Worm (Caenorhabditis elegans) whole organism, mixed stage, embryonic: ENCODE measurements around the gene Y57G11C.1130.

Experiments used
- M03D4.4 ChIP-seq: sonication (generic microtip); optimal IDR thresholded peaks from 2 replicates; lab custom pipeline; 2017; ENCODE audit warnings: mild to moderate bottlenecking, missing genetic modification characterization, missing compliant biosample characterization
- bed-3 ChIP-seq: fragments of 200-800 bp; sonication (Bioruptor generic); optimal IDR thresholded peaks from 3 replicates; lab custom pipeline; 2018; ENCODE audit warnings: mild to moderate bottlenecking, missing genetic modification characterization, moderate library complexity, missing compliant biosample characterization
- blmp-1 ChIP-seq: fragments of 150-350 bp; optimal IDR thresholded peaks from 2 replicates; lab custom pipeline; 2014; ENCODE audit warnings: missing biosample characterization, missing genetic modification characterization
- ceh-39 ChIP-seq: fragments of 150-350 bp; optimal IDR thresholded peaks from 2 replicates; lab custom pipeline; 2014; ENCODE audit warnings: missing biosample characterization, missing genetic modification characterization
- ceh-43 ChIP-seq: fragments of 200-800 bp; sonication (Bioruptor generic); optimal IDR thresholded peaks from 2 replicates; lab custom pipeline; 2018; ENCODE audit warnings: mild to moderate bottlenecking, missing genetic modification characterization, moderate library complexity, missing compliant biosample characterization
- ceh-83 ChIP-seq: fragments of 200-800 bp; sonication (Bioruptor generic); optimal IDR thresholded peaks from 2 replicates; lab custom pipeline; 2018; ENCODE audit warnings: mild to moderate bottlenecking, missing genetic modification characterization, missing compliant biosample characterization
- ces-1 ChIP-seq: fragments of 150-350 bp; optimal IDR thresholded peaks from 2 replicates; lab custom pipeline; 2014; ENCODE audit warnings: missing biosample characterization, missing genetic modification reagents, missing genetic modification characterization
- cnd-1 ChIP-seq: fragments of 200-800 bp; sonication (Bioruptor generic); optimal IDR thresholded peaks from 2 replicates; lab custom pipeline; 2018; ENCODE audit warnings: mild to moderate bottlenecking, missing genetic modification characterization, missing compliant biosample characterization
- drap-1 ChIP-seq: fragments of 200-800 bp; sonication (Bioruptor generic); optimal IDR thresholded peaks from 3 replicates; lab custom pipeline; 2018; ENCODE audit warnings: mild to moderate bottlenecking, missing genetic modification characterization, missing compliant biosample characterization
- elt-1 ChIP-seq: sonication (generic microtip); optimal IDR thresholded peaks from 2 replicates; lab custom pipeline; 2017; ENCODE audit warnings: missing genetic modification characterization, mild to moderate bottlenecking, missing compliant biosample characterization, antibody characterized with exemption, moderate library complexity, borderline replicate concordance; ENCODE audit not compliant: insufficient read depth
- elt-3 ChIP-seq: fragments of 150-350 bp; optimal IDR thresholded peaks from 2 replicates; lab custom pipeline; 2014; ENCODE audit warnings: missing biosample characterization, missing genetic modification characterization
- flh-1 ChIP-seq: fragments of 200-800 bp; sonication (Bioruptor generic); optimal IDR thresholded peaks from 2 replicates; lab custom pipeline; 2018; ENCODE audit warnings: mild to moderate bottlenecking, missing genetic modification characterization, moderate library complexity, missing compliant biosample characterization
- ham-2 ChIP-seq: fragments of 200-800 bp; sonication (Bioruptor generic); optimal IDR thresholded peaks from 2 replicates; lab custom pipeline; 2018; ENCODE audit warnings: mild to moderate bottlenecking, missing genetic modification characterization, missing compliant biosample characterization
- hlh-1 ChIP-seq: fragments of 150-350 bp; optimal IDR thresholded peaks from 2 replicates; lab custom pipeline; 2014; ENCODE audit warnings: missing biosample characterization, missing genetic modification reagents, missing genetic modification characterization
- lin-13 ChIP-seq: fragments of 150-350 bp; optimal IDR thresholded peaks from 2 replicates; lab custom pipeline; 2014; ENCODE audit warnings: missing biosample characterization, missing genetic modification characterization
- lin-32 ChIP-seq: fragments of 200-800 bp; sonication (Bioruptor generic); optimal IDR thresholded peaks from 2 replicates; lab custom pipeline; 2018; ENCODE audit warnings: mild to moderate bottlenecking, missing genetic modification characterization, missing compliant biosample characterization
- lsy-2 ChIP-seq: fragments of 150-350 bp; optimal IDR thresholded peaks from 2 replicates; lab custom pipeline; 2014; ENCODE audit warnings: missing biosample characterization, missing genetic modification characterization
- mab-5 ChIP-seq: fragments of 150-350 bp; optimal IDR thresholded peaks from 2 replicates; lab custom pipeline; 2014; ENCODE audit warnings: missing biosample characterization, missing genetic modification characterization
- mep-1 ChIP-seq: fragments of 150-350 bp; optimal IDR thresholded peaks from 2 replicates; lab custom pipeline; 2017; ENCODE audit warnings: missing biosample characterization, missing genetic modification reagents, missing genetic modification characterization, inconsistent platforms
- mls-2 ChIP-seq: sonication (generic microtip); optimal IDR thresholded peaks from 2 replicates; lab custom pipeline; 2016; ENCODE audit warnings: mild to moderate bottlenecking, missing genetic modification characterization, moderate library complexity, missing compliant biosample characterization
- nhr-2 ChIP-seq: fragments of 150-350 bp; optimal IDR thresholded peaks from 2 replicates; lab custom pipeline; 2014; ENCODE audit warnings: missing biosample characterization, missing genetic modification characterization
- nhr-237 ChIP-seq: fragments of 150-350 bp; optimal IDR thresholded peaks from 2 replicates; lab custom pipeline; 2014; ENCODE audit warnings: missing biosample characterization, missing genetic modification characterization
- nhr-28 ChIP-seq: fragments of 150-350 bp; optimal IDR thresholded peaks from 2 replicates; lab custom pipeline; 2014; ENCODE audit warnings: missing biosample characterization, missing genetic modification characterization
- nhr-76 ChIP-seq: sonication (generic microtip); optimal IDR thresholded peaks from 2 replicates; lab custom pipeline; 2017; ENCODE audit warnings: missing biosample characterization, missing genetic modification characterization
- pha-4 ChIP-seq: fragments of 150-350 bp; optimal IDR thresholded peaks from 2 replicates; lab custom pipeline; 2018; ENCODE audit warnings: missing biosample characterization, missing genetic modification reagents, missing genetic modification characterization
- sem-2 ChIP-seq: fragments of 200-800 bp; sonication (Bioruptor generic); optimal IDR thresholded peaks from 2 replicates; lab custom pipeline; 2018; ENCODE audit warnings: mild to moderate bottlenecking, missing genetic modification characterization, missing compliant biosample characterization
- snpc-4 ChIP-seq: fragments of 150-350 bp; optimal IDR thresholded peaks from 2 replicates; lab custom pipeline; 2014; ENCODE audit warnings: missing biosample characterization, missing genetic modification characterization
- sptf-1 ChIP-seq: sonication (generic microtip); optimal IDR thresholded peaks from 2 replicates; lab custom pipeline; 2017; ENCODE audit warnings: mild to moderate bottlenecking, missing genetic modification characterization, moderate library complexity, missing compliant biosample characterization
- tbx-8 ChIP-seq: fragments of 200-800 bp; sonication (Bioruptor generic); optimal IDR thresholded peaks from 2 replicates; lab custom pipeline; 2018; ENCODE audit warnings: mild to moderate bottlenecking, missing genetic modification characterization, moderate library complexity, missing compliant biosample characterization
- unc-120 ChIP-seq: sonication (generic microtip); optimal IDR thresholded peaks from 2 replicates; lab custom pipeline; 2017; ENCODE audit warnings: missing genetic modification characterization, missing compliant biosample characterization; ENCODE audit not compliant: poor library complexity, severe bottlenecking
- unc-39 ChIP-seq: fragments of 150-350 bp; optimal IDR thresholded peaks from 2 replicates; lab custom pipeline; 2014; ENCODE audit warnings: missing biosample characterization, missing genetic modification characterization
- unc-62 ChIP-seq: fragments of 150-350 bp; optimal IDR thresholded peaks from 2 replicates; lab custom pipeline; 2014; ENCODE audit warnings: missing biosample characterization, missing genetic modification reagents, missing genetic modification characterization
- zip-8 ChIP-seq: fragments of 150-350 bp; optimal IDR thresholded peaks from 2 replicates; lab custom pipeline; 2014; ENCODE audit warnings: missing biosample characterization, missing genetic modification characterization
- ztf-11 ChIP-seq: fragments of 150-350 bp; optimal IDR thresholded peaks from 2 replicates; lab custom pipeline; 2014; ENCODE audit warnings: missing biosample characterization, missing genetic modification characterization

Y57G11C.1130 gene

DNA sequence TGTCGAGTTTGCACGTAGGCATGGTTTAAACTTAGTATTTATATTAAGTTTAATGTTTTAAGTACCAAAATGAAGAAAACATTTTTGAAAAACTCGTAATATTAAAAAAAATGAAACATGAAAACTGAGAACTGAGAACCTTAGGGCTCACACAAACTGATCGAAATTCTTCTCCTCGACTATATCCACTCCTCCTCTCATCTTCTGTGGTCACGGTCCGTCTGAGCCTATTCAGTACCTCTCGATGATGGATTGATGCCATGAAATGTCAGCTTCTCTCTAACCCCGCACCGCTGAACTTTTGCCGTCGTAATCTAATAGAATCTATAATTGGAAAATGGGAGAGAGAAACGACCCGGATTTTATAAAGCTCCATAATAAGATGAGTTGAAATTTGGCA is 2.2 kb downstream of the Y57G11C.1130 start, which contains the start of gene nlp-56:
nlp-56 (minus strand) TSS at position 257 of the 400 bp plus-strand sequence.
- peak; percentile 37 for TF ChIP-seq ces-1 (GFP tag; lab: Kevin White, UChicago)
- TF ChIP-seq sem-2 = no peak

DNA sequence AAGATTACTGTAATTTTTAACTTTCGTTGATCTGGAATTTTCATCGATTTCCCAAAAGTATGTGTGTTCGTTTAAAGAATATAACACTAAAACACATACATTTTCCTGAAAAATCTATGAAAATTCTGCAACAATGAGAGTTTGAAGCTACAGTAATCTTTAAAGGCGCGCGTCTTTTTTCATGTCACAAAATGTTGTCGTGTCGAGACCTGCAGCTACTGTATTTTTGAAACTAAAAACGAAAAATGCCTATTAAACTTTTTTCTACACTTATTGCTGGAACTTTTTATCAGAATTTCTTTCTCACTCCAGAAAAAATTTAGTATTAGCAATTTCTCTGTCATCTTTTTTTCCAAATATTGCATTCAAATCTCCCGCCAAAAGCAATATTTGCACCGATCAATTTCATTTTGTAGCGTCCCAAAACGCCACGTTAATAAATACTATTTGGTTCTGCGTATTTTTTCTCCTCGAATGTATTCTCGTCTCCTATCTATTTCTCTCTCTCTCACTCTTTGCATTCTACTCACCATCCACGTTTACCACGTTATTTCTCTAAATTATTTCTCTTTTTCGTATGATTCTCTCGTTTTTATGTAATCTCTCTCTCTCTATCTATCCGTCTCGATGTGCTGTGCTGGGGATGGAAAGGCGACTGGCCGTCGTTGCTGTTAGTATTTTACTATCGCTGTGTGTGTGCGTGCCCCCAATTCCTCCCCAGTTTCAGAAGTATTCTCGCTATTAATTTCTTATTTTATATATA is 4.2 kb downstream of the Y57G11C.1130 start, which contains the start of gene melo-1:
melo-1 (plus strand) TSS at position 658 of the 763 bp plus-strand sequence.
- TF ChIP-seq ceh-83 (GFP tag; lab: Kevin White, UChicago) (no peak), M03D4.4 (tag; lab: Kevin White, UChicago) (peak; percentile 11), zip-8 (tag; lab: Kevin White, UChicago) (no peak), unc-120 (tag; lab: Kevin White, UChicago) (peak; percentile 16), ces-1 (GFP tag; lab: Kevin White, UChicago) (peak; percentile 83), pha-4 (peak; percentile 38)

DNA sequence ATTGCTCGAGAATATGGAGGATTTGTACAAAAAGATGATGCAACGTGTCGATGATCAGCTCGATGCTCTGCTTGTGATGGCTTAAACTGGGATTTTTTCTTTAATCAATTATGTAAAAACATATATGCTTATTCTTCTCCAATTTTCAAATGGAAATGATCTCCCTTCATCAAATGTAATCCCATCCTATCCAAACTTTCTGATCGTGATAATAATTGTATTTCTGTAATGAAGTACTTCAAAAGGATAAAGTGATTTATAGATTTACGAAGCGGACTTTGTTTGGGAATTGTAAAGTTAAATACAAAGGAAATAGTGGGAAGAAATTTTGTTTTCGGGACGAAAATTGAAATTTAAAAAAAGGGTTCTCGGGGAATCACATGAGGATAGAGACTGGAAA is 8.3 kb downstream of the Y57G11C.1130 start:
- TF ChIP-seq ces-1 (GFP tag; lab: Kevin White, UChicago) = peak; percentile 16
- no peak for TF ChIP-seq unc-120 (tag; lab: Kevin White, UChicago)

DNA sequence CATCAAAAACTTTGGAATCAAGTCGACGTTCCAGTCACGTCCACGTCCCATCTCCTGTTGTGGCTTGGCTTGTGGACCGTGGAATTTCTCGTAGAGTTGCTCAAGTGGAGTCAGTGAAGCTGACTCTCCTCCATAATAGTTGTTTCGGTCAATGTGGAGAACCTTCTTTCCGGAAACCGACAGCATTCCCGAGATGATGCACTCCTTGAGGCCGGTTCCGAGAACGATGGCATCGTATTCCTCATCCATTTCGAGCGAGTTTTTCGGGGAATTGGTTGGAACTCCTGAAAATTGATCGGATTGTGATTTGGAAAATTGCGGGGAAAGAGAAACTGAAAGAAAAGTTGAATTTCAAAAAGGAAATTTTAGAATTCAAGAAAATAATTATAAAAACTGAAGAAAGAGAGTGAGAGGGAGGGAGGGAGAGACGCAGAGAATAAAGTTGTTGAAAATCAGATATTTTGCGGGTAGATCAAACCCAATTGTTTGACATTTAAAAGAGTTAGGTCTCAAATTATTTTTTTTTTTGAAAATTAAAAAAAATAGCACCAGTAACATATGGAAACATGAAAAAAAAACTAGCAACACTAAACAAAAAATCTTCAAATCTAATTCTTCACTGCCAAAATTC is 10.4 kb downstream of the Y57G11C.1130 start, which contains the start of gene gdi-1:
gdi-1 (minus strand) TSS at position 286 of the 631 bp plus-strand sequence.
- TF ChIP-seq ces-1 (GFP tag; lab: Kevin White, UChicago) = no peak
- TF ChIP-seq elt-3 (tag; lab: Kevin White, UChicago) = no peak
- no peak for TF ChIP-seq ceh-39 (tag; lab: Kevin White, UChicago)
- TF ChIP-seq drap-1 (GFP tag; lab: Kevin White, UChicago) = no peak
- TF ChIP-seq lsy-2 (tag; lab: Kevin White, UChicago) = no peak
- no peak for TF ChIP-seq bed-3
- TF ChIP-seq blmp-1 (tag; lab: Kevin White, UChicago) = no peak
- TF ChIP-seq hlh-1 (tag; lab: Kevin White, UChicago) = no peak
- no peak for TF ChIP-seq sem-2
- TF ChIP-seq ceh-43 = no peak
- TF ChIP-seq mls-2 (tag; lab: Kevin White, UChicago) = no peak
- TF ChIP-seq unc-120 (tag; lab: Kevin White, UChicago) = no peak
- TF ChIP-seq tbx-8 (GFP tag; lab: Kevin White, UChicago) = no peak
- no peak for TF ChIP-seq sptf-1 (tag; lab: Kevin White, UChicago)
- no peak for TF ChIP-seq M03D4.4 (tag; lab: Kevin White, UChicago)
- TF ChIP-seq mep-1 (tag; lab: Kevin White, UChicago) = no peak
- TF ChIP-seq, all 35 proteins: peak for 0

DNA sequence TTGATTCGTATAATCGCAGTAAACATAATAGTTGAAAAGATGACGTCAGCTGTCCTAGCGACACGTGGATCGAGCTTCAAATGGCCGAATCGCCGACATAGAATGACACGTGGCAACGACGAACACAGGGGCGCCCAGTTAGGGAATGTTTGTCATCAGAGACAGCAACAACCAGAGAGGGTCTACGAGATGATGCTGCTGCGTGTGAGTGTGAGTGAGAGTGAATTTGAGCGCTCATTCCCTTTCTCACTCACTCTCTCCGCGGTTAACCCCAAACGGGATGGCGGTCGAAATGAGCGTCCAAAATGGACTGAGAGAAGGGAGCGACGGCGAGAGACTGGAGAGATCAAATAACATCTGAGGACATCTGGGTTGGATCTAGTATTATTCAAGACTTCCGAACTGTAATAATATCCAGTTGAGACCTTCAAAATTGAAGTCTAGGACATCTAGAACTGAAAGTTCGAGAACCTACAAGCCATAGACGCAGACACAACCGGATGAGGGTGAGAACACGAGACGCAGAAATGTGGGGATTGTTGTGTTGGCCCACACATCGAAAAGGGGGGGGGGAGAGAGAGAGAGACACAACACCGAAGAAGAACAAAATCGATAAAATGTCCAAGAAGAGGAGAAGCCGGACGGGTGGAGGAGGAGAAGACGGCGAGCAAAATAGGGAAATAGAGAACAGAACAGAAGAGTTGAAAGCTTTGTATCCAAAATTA is 11.8 kb downstream of the Y57G11C.1130 start:
- TF ChIP-seq ham-2 (GFP tag; lab: Kevin White, UChicago) = peak; percentile 48
- TF ChIP-seq mls-2 (tag; lab: Kevin White, UChicago) = peak; percentile 44
- no peak for TF ChIP-seq bed-3
- peak; percentile 43 for TF ChIP-seq unc-120 (tag; lab: Kevin White, UChicago)
- no peak for TF ChIP-seq unc-62 (GFP tag; lab: Kevin White, UChicago)
- TF ChIP-seq ztf-11 (tag; lab: Kevin White, UChicago) = peak; percentile 14
- peak; percentile 94 for TF ChIP-seq blmp-1 (tag; lab: Kevin White, UChicago)
- TF ChIP-seq snpc-4 (tag; lab: Kevin White, UChicago) = no peak
- TF ChIP-seq elt-1 (tag; lab: Kevin White, UChicago) = no peak
- no peak for TF ChIP-seq hlh-1 (tag; lab: Kevin White, UChicago)
- peak; percentile 41 for TF ChIP-seq lsy-2 (tag; lab: Kevin White, UChicago)
- peak; percentile 75 for TF ChIP-seq ceh-39 (tag; lab: Kevin White, UChicago)
- no peak for TF ChIP-seq ceh-83 (GFP tag; lab: Kevin White, UChicago)
- TF ChIP-seq zip-8 (tag; lab: Kevin White, UChicago) = no peak
- no peak for TF ChIP-seq elt-3 (tag; lab: Kevin White, UChicago)
- no peak for TF ChIP-seq drap-1 (GFP tag; lab: Kevin White, UChicago)
- peak; percentile 32 for TF ChIP-seq sptf-1 (tag; lab: Kevin White, UChicago)
- no peak for TF ChIP-seq nhr-28 (tag; lab: Kevin White, UChicago)
- TF ChIP-seq mab-5 (tag; lab: Kevin White, UChicago) = no peak
- no peak for TF ChIP-seq tbx-8 (GFP tag; lab: Kevin White, UChicago)
- no peak for TF ChIP-seq unc-39 (tag; lab: Kevin White, UChicago)
- no peak for TF ChIP-seq lin-32 (GFP tag; lab: Kevin White, UChicago)
- peak; percentile 1 for TF ChIP-seq nhr-237 (tag; lab: Kevin White, UChicago)
- TF ChIP-seq cnd-1 (tag; lab: Kevin White, UChicago) = no peak
- no peak for TF ChIP-seq nhr-2 (tag; lab: Kevin White, UChicago)
- TF ChIP-seq flh-1 (GFP tag; lab: Kevin White, UChicago) = no peak
- TF ChIP-seq M03D4.4 (tag; lab: Kevin White, UChicago) = no peak
- TF ChIP-seq lin-13 (tag; lab: Kevin White, UChicago) = peak; percentile 13
- peak; percentile 14 for TF ChIP-seq ceh-43
- no peak for TF ChIP-seq nhr-76 (tag; lab: Kevin White, UChicago)
- no peak for TF ChIP-seq pha-4
- no peak for TF ChIP-seq sem-2
